Worm (Caenorhabditis elegans) whole organism, L4 larva: Measurements from ENCODE around the gene ZC262.13.

ENCODE experiments used
- ceh-44 ChIP-seq: fragments of 200-800 bp; sonication (Bioruptor generic); IDR thresholded peaks from 2 replicates; pipeline ENCODE4 v1.3.6; 2022; ENCODE audit warnings: missing genetic modification reagents, missing genetic modification characterization, missing compliant biosample characterization
- jun-1 ChIP-seq: fragments of 150-350 bp; optimal IDR thresholded peaks from 2 replicates; lab custom pipeline; 2014; ENCODE audit warnings: missing biosample characterization, missing genetic modification reagents, missing genetic modification characterization
- nhr-41 ChIP-seq: fragments of 200-800 bp; sonication (Bioruptor generic); IDR thresholded peaks from 2 replicates; pipeline ENCODE4 v1.3.6; 2022; ENCODE audit warnings: missing genetic modification reagents, missing genetic modification characterization, missing compliant biosample characterization
- pha-4 ChIP-seq, 2 experiments: fragments of 150-350 bp in 1 of 2; fragments of 200-800 bp in 1 of 2; sonication (Bioruptor generic) in 1 of 2; IDR thresholded peaks in 1 of 2; optimal IDR thresholded peaks in 1 of 2; 2 replicates each; pipeline versions ENCODE4 v1.3.6 to Lab custom; 2014 to 2022; ENCODE audit warnings: missing genetic modification characterization in 2 of 2, missing genetic modification reagents in 2 of 2, missing biosample characterization in 1 of 2, missing compliant biosample characterization in 1 of 2
- unc-39 ChIP-seq: sonication (generic microtip); optimal IDR thresholded peaks from 2 replicates; lab custom pipeline; 2017; ENCODE audit warnings: missing biosample characterization, missing genetic modification characterization
- zag-1 ChIP-seq: fragments of 150-350 bp; optimal IDR thresholded peaks from 2 replicates; lab custom pipeline; 2014; ENCODE audit warnings: missing biosample characterization, missing genetic modification characterization
- zip-11 ChIP-seq: fragments of 200-800 bp; sonication (Bioruptor generic); IDR thresholded peaks from 2 replicates; pipeline ENCODE4 v1.3.6; 2022; ENCODE audit warnings: missing genetic modification characterization, missing compliant biosample characterization

ce11 chrIII:8280352-8280751, 45.7 kb upstream of the ZC262.13 start:
- TF ChIP-seq zip-11 (GFP tag; lab: Robert Waterston, UW) = no peak
- TF ChIP-seq pha-4 (GFP tag; IDR thresholded peaks at IDR 0.05; lab: Robert Waterston, UW) = no peak
- TF ChIP-seq pha-4 (tag; optimal IDR thresholded peaks at IDR 0.05; lab: Kevin White, UChicago) = no peak
- no peak for TF ChIP-seq ceh-44 (GFP tag; lab: Robert Waterston, UW)
- no peak for TF ChIP-seq unc-39 (tag; lab: Kevin White, UChicago)
- TF ChIP-seq jun-1 = no peak
- TF ChIP-seq zag-1 (tag; lab: Kevin White, UChicago) = no peak
- TF ChIP-seq nhr-41 (GFP tag; lab: Robert Waterston, UW) = no peak
